Fruit fly (Drosophila melanogaster) whole organism, adult: ENCODE results near the gene IscU.

Experiments used
- CG11617 ChIP-seq: fragments of 200-800 bp; sonication (Bioruptor generic); optimal IDR thresholded peaks from 2 replicates; lab custom pipeline; 2017; ENCODE audit warnings: mild to moderate bottlenecking, missing biosample characterization, missing genetic modification reagents, missing genetic modification characterization
- CG12768 ChIP-seq: fragments of 200-800 bp; sonication (Bioruptor generic); optimal IDR thresholded peaks from 2 replicates; lab custom pipeline; 2017; ENCODE audit warnings: missing biosample characterization, missing genetic modification characterization, mild to moderate bottlenecking, moderate library complexity, missing genetic modification reagents
- CG14711 ChIP-seq: fragments of 200-800 bp; sonication (Bioruptor generic); optimal IDR thresholded peaks from 2 replicates; lab custom pipeline; 2018; ENCODE audit warnings: missing biosample characterization, mild to moderate bottlenecking, missing genetic modification characterization, moderate library complexity
- CG1620 ChIP-seq: fragments of 200-800 bp; sonication (Bioruptor generic); optimal IDR thresholded peaks from 2 replicates; lab custom pipeline; 2016; ENCODE audit warnings: missing biosample characterization, missing genetic modification characterization
- CG33017 ChIP-seq: fragments of 200-800 bp; sonication (Bioruptor generic); optimal IDR thresholded peaks from 2 replicates; lab custom pipeline; 2018; ENCODE audit warnings: missing biosample characterization, mild to moderate bottlenecking, missing genetic modification characterization, moderate library complexity
- CG5204 ChIP-seq: fragments of 200-800 bp; sonication (Bioruptor generic); optimal IDR thresholded peaks from 2 replicates; lab custom pipeline; 2016; ENCODE audit warnings: missing biosample characterization, missing genetic modification characterization
- CG7045 ChIP-seq: fragments of 200-800 bp; sonication (Bioruptor generic); optimal IDR thresholded peaks from 2 replicates; lab custom pipeline; 2017; ENCODE audit warnings: missing biosample characterization, mild to moderate bottlenecking, missing genetic modification characterization
- CG7101 ChIP-seq: fragments of 200-800 bp; sonication (Bioruptor generic); optimal IDR thresholded peaks from 2 replicates; lab custom pipeline; 2018; ENCODE audit warnings: missing biosample characterization, mild to moderate bottlenecking, missing genetic modification characterization, moderate library complexity
- Clk ChIP-seq: fragments of 200-800 bp; sonication (Bioruptor generic); optimal IDR thresholded peaks from 2 replicates; lab custom pipeline; 2017; ENCODE audit warnings: missing biosample characterization, missing genetic modification characterization
- Crg-1 ChIP-seq: fragments of 200-800 bp; sonication (Bioruptor generic); optimal IDR thresholded peaks from 2 replicates; lab custom pipeline; 2016; ENCODE audit warnings: missing biosample characterization, missing genetic modification characterization
- Hr96 ChIP-seq: fragments of 200-800 bp; sonication (Bioruptor generic); optimal IDR thresholded peaks from 2 replicates; lab custom pipeline; 2016; ENCODE audit warnings: missing biosample characterization, missing genetic modification characterization
- Mnt ChIP-seq: fragments of 200-800 bp; sonication (Bioruptor generic); optimal IDR thresholded peaks from 2 replicates; lab custom pipeline; 2016; ENCODE audit warnings: missing biosample characterization, mild to moderate bottlenecking, missing genetic modification characterization
- bab1 ChIP-seq: fragments of 200-800 bp; sonication (Bioruptor generic); optimal IDR thresholded peaks from 3 replicates; lab custom pipeline; 2019; ENCODE audit warnings: missing biosample characterization, mild to moderate bottlenecking, missing genetic modification characterization, moderate library complexity
- cic ChIP-seq: fragments of 200-800 bp; sonication (Bioruptor generic); optimal IDR thresholded peaks from 2 replicates; lab custom pipeline; 2017; ENCODE audit warnings: missing biosample characterization, mild to moderate bottlenecking, missing genetic modification characterization, moderate library complexity
- cnc ChIP-seq, 2 experiments: fragments of >200 bp; optimal IDR thresholded peaks; 2 replicates each; lab custom pipeline; 2017
- kay ChIP-seq: fragments of 200-800 bp; sonication (Bioruptor generic); peaks from one replicate; lab custom pipeline; 2016; ENCODE audit warnings: missing biosample characterization, missing genetic modification characterization, borderline replicate concordance
- ovo ChIP-seq: fragments of 200-800 bp; sonication (Bioruptor generic); optimal IDR thresholded peaks from 2 replicates; lab custom pipeline; 2016; ENCODE audit warnings: missing biosample characterization, missing genetic modification characterization
- pad ChIP-seq: fragments of 200-800 bp; sonication (Bioruptor generic); optimal IDR thresholded peaks from 3 replicates; lab custom pipeline; 2017; ENCODE audit warnings: missing biosample characterization, missing genetic modification characterization, mild to moderate bottlenecking, moderate library complexity, missing genetic modification reagents
- tj ChIP-seq: fragments of 200-800 bp; sonication (Bioruptor generic); optimal IDR thresholded peaks from 3 replicates; lab custom pipeline; 2017; ENCODE audit warnings: missing biosample characterization, mild to moderate bottlenecking, missing genetic modification characterization, moderate library complexity
- toe ChIP-seq: fragments of 200-800 bp; sonication (Bioruptor generic); optimal IDR thresholded peaks from 2 replicates; lab custom pipeline; 2016; ENCODE audit warnings: missing biosample characterization, missing genetic modification characterization

IscU gene

DNA sequence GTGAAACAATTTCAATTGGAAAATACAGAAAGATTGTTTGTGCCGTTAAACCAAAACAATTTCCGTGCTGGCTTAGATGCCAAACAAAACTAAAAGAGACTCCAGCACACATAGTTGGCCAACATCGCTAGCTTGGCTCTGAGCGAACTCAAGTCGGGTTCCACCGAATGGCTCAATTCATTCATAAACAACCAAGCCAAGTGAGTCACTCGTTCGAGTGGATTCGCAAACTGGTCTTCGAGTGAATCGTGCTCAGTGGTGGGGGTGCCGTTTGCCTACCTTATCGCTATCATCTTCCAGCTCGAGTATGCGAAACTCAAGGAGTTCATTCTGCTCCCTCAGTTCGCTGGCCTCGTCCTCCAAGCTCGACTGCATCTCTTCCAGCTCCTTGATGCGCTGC, 38.5 kb downstream of the IscU start:
- TF ChIP-seq CG12768: no peak
- no peak for TF ChIP-seq Hr96 (GFP tag; lab: Kevin White, UChicago)
- TF ChIP-seq Mnt (GFP tag; lab: Kevin White, UChicago): no peak
- TF ChIP-seq CG7045 (GFP tag; lab: Kevin White, UChicago): no peak
- no peak for TF ChIP-seq cnc (optimal IDR thresholded peaks at IDR 0.05; lab: Kevin White, UChicago)
- no peak for TF ChIP-seq Clk (GFP tag; lab: Kevin White, UChicago)
- no peak for TF ChIP-seq CG14711 (tag; lab: Kevin White, UChicago)
- TF ChIP-seq CG7101 (tag; lab: Kevin White, UChicago): no peak
- no peak for TF ChIP-seq ovo (GFP tag; lab: Kevin White, UChicago)
- TF ChIP-seq CG11617 (GFP tag; lab: Kevin White, UChicago): no peak
- no peak for TF ChIP-seq toe (GFP tag; lab: Kevin White, UChicago)
- no peak for TF ChIP-seq CG5204 (GFP tag; lab: Kevin White, UChicago)
- TF ChIP-seq CG33017: no peak
- no peak for TF ChIP-seq pad (GFP tag; lab: Kevin White, UChicago)
- no peak for TF ChIP-seq kay
- no peak for TF ChIP-seq Crg-1
- no peak for TF ChIP-seq bab1 (GFP tag; lab: Kevin White, UChicago)
- no peak for TF ChIP-seq cic (GFP tag; lab: Kevin White, UChicago)
- no peak for TF ChIP-seq CG1620 (GFP tag; lab: Kevin White, UChicago)
- TF ChIP-seq tj: no peak

- TF ChIP-seq pad (GFP tag; lab: Kevin White, UChicago): no peak
- no peak for TF ChIP-seq CG5204 (GFP tag; lab: Kevin White, UChicago)
- no peak for TF ChIP-seq ovo (GFP tag; lab: Kevin White, UChicago)
- TF ChIP-seq CG1620 (GFP tag; lab: Kevin White, UChicago): no peak
- TF ChIP-seq Mnt (GFP tag; lab: Kevin White, UChicago): no peak
- TF ChIP-seq tj: no peak
- no peak for TF ChIP-seq cnc (optimal IDR thresholded peaks at IDR 0.05; lab: Kevin White, UChicago)
- TF ChIP-seq toe (GFP tag; lab: Kevin White, UChicago): no peak
- TF ChIP-seq Clk (GFP tag; lab: Kevin White, UChicago): no peak
- no peak for TF ChIP-seq CG33017
- TF ChIP-seq Hr96 (GFP tag; lab: Kevin White, UChicago): no peak
- TF ChIP-seq CG14711 (tag; lab: Kevin White, UChicago): no peak
- TF ChIP-seq CG7101 (tag; lab: Kevin White, UChicago): no peak
Observed at dm6 chr3R:8784788-8785187, 39.2 kb downstream of the IscU start.

dm6 chr3R:8780689-8781088, 43.3 kb downstream of the IscU start, which contains the start of gene CG33189:
Gene CG33189, minus strand, starts transcription at chr3R:8780789.
- TF ChIP-seq toe (GFP tag; lab: Kevin White, UChicago) (no peak), kay (no peak), Clk (GFP tag; lab: Kevin White, UChicago) (no peak), cic (GFP tag; lab: Kevin White, UChicago) (no peak), CG7101 (tag; lab: Kevin White, UChicago) (no peak), cnc (optimal IDR thresholded peaks at IDR 0.05; lab: Kevin White, UChicago) (no peak), Mnt (GFP tag; lab: Kevin White, UChicago) (no peak), CG33017 (no peak)

DNA sequence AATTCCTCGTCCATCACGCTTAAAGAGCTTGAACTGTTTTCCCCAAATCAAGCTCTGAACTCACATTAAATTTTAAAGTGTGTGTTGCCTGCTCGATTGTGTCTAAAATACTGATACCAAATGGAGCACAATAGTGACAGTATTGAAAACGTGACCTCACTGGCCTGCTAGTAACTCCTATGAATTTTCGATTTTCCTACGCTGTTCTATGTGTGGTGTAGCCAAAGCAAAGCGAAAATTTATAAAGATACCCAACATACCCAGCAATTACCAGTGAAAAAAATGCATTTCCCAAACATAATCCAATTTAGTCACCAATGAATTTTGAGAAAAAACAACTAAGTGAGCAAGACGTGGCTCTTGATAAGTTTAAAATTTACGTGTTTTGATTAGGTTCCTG, 44.2 kb downstream of the IscU start, which contains the start of gene CG33191:
TSS of gene CG33191 (minus strand) at position 101 of the 400 bp plus-strand sequence.
- TF ChIP-seq CG12768 (no peak), cnc (optimal IDR thresholded peaks at IDR 0.05; lab: Kevin White, UChicago) (no peak)

dm6 chr3R:8773135-8773534, 50.8 kb downstream of the IscU start, which contains the start of gene CG34301:
Gene CG34301, plus strand, starts transcription at chr3R:8773435.
- TF ChIP-seq CG12768 (no peak), kay (peak; percentile 86), cnc (optimal IDR thresholded peaks at IDR 0.05; lab: Kevin White, UChicago) (no peak)
